Fruit fly (Drosophila melanogaster): ENCODE results near the gene BigH1.
A peak's percentile ranks its signal among the peaks of the same experiment; 100 is the strongest.

Gene BigH1

DNA sequence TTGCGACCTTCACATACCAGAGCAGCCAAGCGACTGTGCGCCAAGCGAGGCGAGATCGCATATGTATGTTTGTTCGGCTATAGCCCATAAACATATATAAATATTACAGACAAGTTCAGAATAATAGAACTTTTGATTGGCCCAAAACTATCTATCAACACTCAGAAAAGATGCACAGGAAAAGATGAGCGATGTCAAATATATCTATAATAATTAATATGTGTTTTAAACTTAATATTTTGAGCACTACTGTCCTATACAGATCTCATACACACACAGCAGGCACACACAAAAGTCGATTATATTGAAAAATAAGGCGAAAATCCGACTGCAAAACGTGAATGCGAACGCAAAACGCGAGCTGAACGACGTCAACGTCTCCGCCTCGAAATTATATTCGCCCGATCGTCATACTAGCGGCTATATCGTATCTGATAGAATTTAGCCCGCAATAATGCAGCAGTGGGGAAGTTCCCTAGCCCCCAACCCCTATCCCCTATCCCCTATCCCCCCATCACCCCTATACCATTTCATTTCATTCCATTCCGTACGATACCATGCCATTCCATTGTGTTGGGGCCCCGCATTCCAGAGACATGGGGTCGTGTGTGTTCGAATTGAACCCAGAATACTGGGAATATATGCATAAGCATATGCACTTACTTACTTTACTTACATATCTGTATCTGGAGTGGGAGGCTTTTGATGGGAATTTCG, 48.4 kb downstream of the BigH1 start:
- TF ChIP-seq CG9727 (GFP tag; optimal IDR thresholded peaks at IDR 0.05), result peak; percentile 38
- TF ChIP-seq CG15514 (GFP tag; optimal IDR thresholded peaks at IDR 0.05), result peak; percentile 47
- TF ChIP-seq CG13296 (GFP tag; optimal IDR thresholded peaks at IDR 0.05), result no peak
- peak; percentile 42 for TF ChIP-seq grau (tag; optimal IDR thresholded peaks at IDR 0.05)
- no peak for TF ChIP-seq CG13624 (GFP tag; optimal IDR thresholded peaks at IDR 0.05)
- TF ChIP-seq PHDP (tag; optimal IDR thresholded peaks at IDR 0.05), result peak; percentile 25
- TF ChIP-seq Ada2b (GFP tag; IDR thresholded peaks at IDR 0.05), result peak; percentile 45
- TF ChIP-seq Aef1 (GFP tag; IDR thresholded peaks at IDR 0.05), result peak; percentile 44; the same call in 1 of the 3 replicates
- TF ChIP-seq eyg (GFP tag; optimal IDR thresholded peaks at IDR 0.05), result no peak
- peak; percentile 44 for TF ChIP-seq Meics (GFP tag; optimal IDR thresholded peaks at IDR 0.05)
- TF ChIP-seq CG1792 (GFP tag; optimal IDR thresholded peaks at IDR 0.05), result no peak
- TF ChIP-seq CoRest (tag; optimal IDR thresholded peaks at IDR 0.05), result peak; percentile 1
- TF ChIP-seq row (GFP tag; IDR thresholded peaks at IDR 0.05), result peak; percentile 30; the same call in 2 of the 3 replicates
- no peak for TF ChIP-seq abd-A (tag; optimal IDR thresholded peaks at IDR 0.05)
- no peak for TF ChIP-seq CG17328 (GFP tag; IDR thresholded peaks at IDR 0.05)
- TF ChIP-seq sob (GFP tag; IDR thresholded peaks at IDR 0.05), result peak; percentile 22; the same call in 1 of the 2 replicates
- TF ChIP-seq Hmr (GFP tag; optimal IDR thresholded peaks at IDR 0.05), result peak; percentile 48
- TF ChIP-seq Trl (optimal IDR thresholded peaks at IDR 0.05), result no peak
- TF ChIP-seq Trl (GFP tag; optimal IDR thresholded peaks at IDR 0.05), result no peak
- TF ChIP-seq salm (tag; optimal IDR thresholded peaks at IDR 0.05), result no peak
- no peak for TF ChIP-seq hbn (GFP tag; IDR thresholded peaks at IDR 0.05; ENCODE audit: partially characterized antibody)
- no peak for TF ChIP-seq CG16813 (GFP tag; IDR thresholded peaks at IDR 0.05; ENCODE audit: partially characterized antibody)
- TF ChIP-seq CG11696 (GFP tag; IDR thresholded peaks at IDR 0.05), result peak; percentile 86
- no peak for TF ChIP-seq Spps (tag; optimal IDR thresholded peaks at IDR 0.05)
- no peak for TF ChIP-seq fd64A (GFP tag; optimal IDR thresholded peaks at IDR 0.05)
- TF ChIP-seq gro (GFP tag; optimal IDR thresholded peaks at IDR 0.05), result no peak
- peak; percentile 31 for TF ChIP-seq CG7839 (tag; optimal IDR thresholded peaks at IDR 0.05)
- no peak for TF ChIP-seq CG8388 (GFP tag; optimal IDR thresholded peaks at IDR 0.05)
- no peak for TF ChIP-seq Usf (GFP tag; optimal IDR thresholded peaks at IDR 0.05)
- TF ChIP-seq HHEX (GFP tag; optimal IDR thresholded peaks at IDR 0.05), result no peak
- peak; percentile 69 for TF ChIP-seq Ets65A (GFP tag)
- TF ChIP-seq CG8290 (GFP tag; optimal IDR thresholded peaks at IDR 0.05), result no peak
- TF ChIP-seq CG8290 (tag; optimal IDR thresholded peaks at IDR 0.05), result peak in 1 of 2 experiments; percentile 21
- no peak for TF ChIP-seq Dad (GFP tag; optimal IDR thresholded peaks at IDR 0.05)
- no peak for TF ChIP-seq pita (GFP tag; optimal IDR thresholded peaks at IDR 0.05)
- TF ChIP-seq CG10462 (GFP tag; optimal IDR thresholded peaks at IDR 0.05), result no peak
- TF ChIP-seq gcm (GFP tag; optimal IDR thresholded peaks at IDR 0.05), result peak; percentile 94
- TF ChIP-seq shn (GFP tag; optimal IDR thresholded peaks at IDR 0.05), result no peak
- no peak for TF ChIP-seq dmrt11E (tag; optimal IDR thresholded peaks at IDR 0.05)
- TF ChIP-seq CG11723 (GFP tag; optimal IDR thresholded peaks at IDR 0.05), result no peak
- no peak for TF ChIP-seq ewg (GFP tag; optimal IDR thresholded peaks at IDR 0.05)
- peak; percentile 7 for TF ChIP-seq unpg (GFP tag; optimal IDR thresholded peaks at IDR 0.05)
- TF ChIP-seq CG14441 (GFP tag; IDR thresholded peaks at IDR 0.05), result 0 out of 2 replicates have a peak, but pooled peaks have one; percentile 9
- TF ChIP-seq CG7928 (GFP tag; optimal IDR thresholded peaks at IDR 0.05), result peak; percentile 28
- peak; percentile 20 for TF ChIP-seq nom (GFP tag; optimal IDR thresholded peaks at IDR 0.05)
- TF ChIP-seq esg (GFP tag; conservative IDR thresholded peaks at IDR 0.05), result no peak
- TF ChIP-seq insv (GFP tag; optimal IDR thresholded peaks at IDR 0.05), result no peak
- TF ChIP-seq CG17568 (GFP tag; optimal IDR thresholded peaks at IDR 0.05), result no peak
- TF ChIP-seq CG10366 (GFP tag; IDR thresholded peaks at IDR 0.05), result peak; percentile 33
- TF ChIP-seq lilli (GFP tag; optimal IDR thresholded peaks at IDR 0.05), result peak; percentile 19

Data from whole organism, embryonic.